Fruit fly (Drosophila melanogaster) whole organism, embryonic: Measurements from ENCODE around the gene CG43693.
A peak's percentile ranks its signal among the peaks of the same experiment; 100 is the strongest.

Experiments
- ATbp ChIP-seq: fragments of 200-800 bp; sonication (Bioruptor generic); optimal IDR thresholded peaks from 2 replicates; lab custom pipeline; 2017; ENCODE audit warnings: missing biosample characterization, mild to moderate bottlenecking, missing genetic modification characterization, missing genetic modification reagents
- Bteb2 ChIP-seq: fragments of 200-800 bp; sonication (Bioruptor generic); optimal IDR thresholded peaks from 2 replicates; lab custom pipeline; 2016; ENCODE audit warnings: missing biosample characterization, missing genetic modification characterization
- CG10209 ChIP-seq: fragments of 200-800 bp; sonication (Bioruptor generic); optimal IDR thresholded peaks from 3 replicates; lab custom pipeline; 2017; ENCODE audit warnings: missing biosample characterization, mild to moderate bottlenecking, missing genetic modification characterization, missing genetic modification reagents
- CG10321 ChIP-seq: fragments of 200-800 bp; sonication (Bioruptor generic); IDR thresholded peaks from 2 replicates; pipeline ENCODE4 v1.3.6; 2022; ENCODE audit warnings: missing biosample characterization, missing genetic modification characterization
- CG12104 ChIP-seq: fragments of 200-800 bp; sonication (Bioruptor generic); optimal IDR thresholded peaks from 3 replicates; lab custom pipeline; 2016; ENCODE audit warnings: missing biosample characterization, missing genetic modification characterization
- CG1233 ChIP-seq: fragments of 200-800 bp; sonication (Bioruptor generic); optimal IDR thresholded peaks from 4 replicates; lab custom pipeline; 2018; ENCODE audit warnings: missing biosample characterization, mild to moderate bottlenecking, missing genetic modification characterization
- CG12769 ChIP-seq: fragments of 200-800 bp; sonication (Bioruptor generic); optimal IDR thresholded peaks from 2 replicates; lab custom pipeline; 2019; ENCODE audit warnings: missing biosample characterization, mild to moderate bottlenecking, missing genetic modification characterization, moderate library complexity
- CG13894 ChIP-seq: fragments of 200-800 bp; sonication (Bioruptor generic); optimal IDR thresholded peaks from 3 replicates; lab custom pipeline; 2018; ENCODE audit warnings: missing biosample characterization, mild to moderate bottlenecking, missing genetic modification characterization, moderate library complexity
- CG14965 ChIP-seq: fragments of 200-800 bp; sonication (Bioruptor generic); optimal IDR thresholded peaks from 2 replicates; lab custom pipeline; 2016; ENCODE audit warnings: missing biosample characterization, missing genetic modification characterization, borderline replicate concordance
- CG16815 ChIP-seq: fragments of 200-800 bp; sonication (Bioruptor generic); optimal IDR thresholded peaks from 3 replicates; lab custom pipeline; 2017; ENCODE audit warnings: missing biosample characterization, mild to moderate bottlenecking, missing genetic modification characterization
- CG2116 ChIP-seq: fragments of 200-800 bp; sonication (Bioruptor generic); optimal IDR thresholded peaks from 3 replicates; lab custom pipeline; 2018; ENCODE audit warnings: missing biosample characterization, mild to moderate bottlenecking, missing genetic modification characterization
- CG30403 ChIP-seq: fragments of 200-800 bp; sonication (Bioruptor generic); optimal IDR thresholded peaks from 3 replicates; lab custom pipeline; 2016; ENCODE audit warnings: missing biosample characterization, missing genetic modification characterization
- CG31224 ChIP-seq: fragments of 200-800 bp; sonication (Bioruptor generic); IDR thresholded peaks from 2 replicates; pipeline ENCODE4 v1.3.6; 2022; ENCODE audit warnings: missing biosample characterization, missing genetic modification characterization
- CG3407 ChIP-seq: fragments of 200-800 bp; sonication (Bioruptor generic); optimal IDR thresholded peaks from 2 replicates; lab custom pipeline; 2018; ENCODE audit warnings: missing biosample characterization, mild to moderate bottlenecking, missing genetic modification characterization
- CG5180 ChIP-seq: fragments of 200-800 bp; sonication (Bioruptor generic); optimal IDR thresholded peaks from 3 replicates; lab custom pipeline; 2017; ENCODE audit warnings: missing biosample characterization, missing genetic modification characterization, mild to moderate bottlenecking, moderate library complexity, missing genetic modification reagents
- CG6254 ChIP-seq: fragments of 200-800 bp; sonication (Bioruptor generic); optimal IDR thresholded peaks from 3 replicates; lab custom pipeline; 2017; ENCODE audit warnings: mild to moderate bottlenecking, missing biosample characterization, missing genetic modification reagents, missing genetic modification characterization
- CG7786 ChIP-seq: fragments of 200-800 bp; sonication (Bioruptor generic); optimal IDR thresholded peaks from 2 replicates; lab custom pipeline; 2016; ENCODE audit warnings: missing biosample characterization, missing genetic modification characterization
- CG8290 ChIP-seq, 3 experiments: fragments of 200-800 bp; sonication (Bioruptor generic); optimal IDR thresholded peaks; 2 replicates each; lab custom pipeline; 2016 to 2019; ENCODE audit warnings: missing biosample characterization in 3 of 3, missing genetic modification characterization in 3 of 3, mild to moderate bottlenecking in 2 of 3, moderate library complexity in 1 of 3
- CG8944 ChIP-seq: fragments of 200-800 bp; sonication (Bioruptor generic); optimal IDR thresholded peaks from 3 replicates; lab custom pipeline; 2016; ENCODE audit warnings: missing biosample characterization, missing genetic modification characterization
- CG9876 ChIP-seq: fragments of 200-800 bp; sonication (Bioruptor generic); optimal IDR thresholded peaks from 2 replicates; lab custom pipeline; 2016; ENCODE audit warnings: missing biosample characterization, missing genetic modification characterization
- Dek ChIP-seq: fragments of 200-800 bp; sonication (Bioruptor generic); optimal IDR thresholded peaks from 3 replicates; lab custom pipeline; 2019; ENCODE audit warnings: missing biosample characterization, mild to moderate bottlenecking, missing genetic modification characterization, moderate library complexity
- Dip2 ChIP-seq: fragments of 200-800 bp; sonication (Bioruptor generic); IDR thresholded peaks from 2 replicates; pipeline ENCODE4 v1.3.6; 2022; ENCODE audit warnings: missing biosample characterization, missing genetic modification characterization
- Hsf ChIP-seq: fragments of 200-800 bp; sonication (Bioruptor generic); optimal IDR thresholded peaks from 3 replicates; lab custom pipeline; 2016; ENCODE audit warnings: missing biosample characterization, missing genetic modification characterization
- Mad ChIP-seq: fragments of 200-800 bp; sonication (Bioruptor generic); optimal IDR thresholded peaks from 2 replicates; lab custom pipeline; 2016; ENCODE audit warnings: missing biosample characterization, missing genetic modification characterization
- Mrtf ChIP-seq: fragments of 200-800 bp; sonication (Bioruptor generic); IDR thresholded peaks from 3 replicates; pipeline ENCODE4 v1.3.6; 2022; ENCODE audit warnings: missing biosample characterization, missing genetic modification characterization
- PHDP ChIP-seq: fragments of 200-800 bp; sonication (Bioruptor generic); optimal IDR thresholded peaks from 3 replicates; lab custom pipeline; 2018; ENCODE audit warnings: missing biosample characterization, mild to moderate bottlenecking, missing genetic modification characterization, moderate library complexity
- Ssrp ChIP-seq: fragments of 200-800 bp; sonication (Bioruptor generic); optimal IDR thresholded peaks from 2 replicates; lab custom pipeline; 2018; ENCODE audit warnings: missing biosample characterization, mild to moderate bottlenecking, missing genetic modification characterization, moderate library complexity
- Stat92E ChIP-seq, 3 experiments: fragments of >200 bp in 2 of 3; fragments of 200-800 bp in 1 of 3; sonication (Bioruptor generic) in 1 of 3; optimal IDR thresholded peaks; 2 replicates each; lab custom pipeline; 2017 to 2019; ENCODE audit warnings: missing biosample characterization in 3 of 3, missing genetic modification characterization in 3 of 3, mild to moderate bottlenecking in 1 of 3, moderate library complexity in 1 of 3
- Taf1 ChIP-seq: fragments of 200-800 bp; sonication (Bioruptor generic); IDR thresholded peaks from 2 replicates; pipeline ENCODE4 v1.3.6; 2022; ENCODE audit warnings: missing biosample characterization, missing genetic modification characterization
- ab ChIP-seq: fragments of 200-800 bp; sonication (Bioruptor generic); optimal IDR thresholded peaks from 2 replicates; lab custom pipeline; 2016; ENCODE audit warnings: missing biosample characterization, missing genetic modification characterization
- btn ChIP-seq: fragments of 200-800 bp; sonication (Bioruptor generic); optimal IDR thresholded peaks from 2 replicates; lab custom pipeline; 2016; ENCODE audit warnings: missing biosample characterization, missing genetic modification characterization
- chif ChIP-seq, 2 experiments: fragments of 200-800 bp; sonication (Bioruptor generic); optimal IDR thresholded peaks; 3 replicates each; lab custom pipeline; 2016; ENCODE audit warnings: missing biosample characterization in 2 of 2, missing genetic modification characterization in 2 of 2
- dati ChIP-seq: fragments of 200-800 bp; sonication (Bioruptor generic); IDR thresholded peaks from 2 replicates; pipeline ENCODE4 v1.3.6; 2022; ENCODE audit warnings: missing biosample characterization, missing genetic modification characterization
- dysf ChIP-seq: fragments of 200-800 bp; sonication (Bioruptor generic); IDR thresholded peaks from 3 replicates; pipeline ENCODE4 v1.3.6; 2022; ENCODE audit warnings: missing biosample characterization, missing genetic modification characterization
- eve ChIP-seq, 2 experiments: fragments of >200 bp; optimal IDR thresholded peaks; 2 replicates each; lab custom pipeline; 2017; ENCODE audit warnings: missing biosample characterization in 2 of 2, missing genetic modification characterization in 2 of 2
- ewg ChIP-seq: fragments of 200-800 bp; sonication (Bioruptor generic); optimal IDR thresholded peaks from 3 replicates; lab custom pipeline; 2017; ENCODE audit warnings: mild to moderate bottlenecking, missing biosample characterization, missing genetic modification reagents, missing genetic modification characterization
- grn ChIP-seq: fragments of 200-800 bp; sonication (Bioruptor generic); optimal IDR thresholded peaks from 3 replicates; lab custom pipeline; 2017; ENCODE audit warnings: missing biosample characterization, missing genetic modification characterization
- gt ChIP-seq: fragments of 200-800 bp; sonication (Bioruptor generic); IDR thresholded peaks from 2 replicates; pipeline ENCODE4 v1.3.6; 2022; ENCODE audit warnings: missing biosample characterization, missing genetic modification characterization
- knrl ChIP-seq: fragments of 200-800 bp; sonication (Bioruptor generic); IDR thresholded peaks from 3 replicates; pipeline ENCODE4 v1.3.6; 2022; ENCODE audit warnings: missing biosample characterization, missing genetic modification characterization; ENCODE audit not compliant: partially characterized antibody
- maf-S ChIP-seq: fragments of 200-800 bp; sonication (Bioruptor generic); optimal IDR thresholded peaks from 2 replicates; lab custom pipeline; 2016; ENCODE audit warnings: missing biosample characterization, missing genetic modification characterization
- nerfin-2 ChIP-seq: fragments of 200-800 bp; sonication (Bioruptor generic); IDR thresholded peaks from 2 replicates; pipeline ENCODE4 v1.3.6; 2022; ENCODE audit warnings: missing biosample characterization, missing genetic modification characterization; ENCODE audit not compliant: partially characterized antibody
- otp ChIP-seq: fragments of 200-800 bp; sonication (Bioruptor generic); IDR thresholded peaks from 3 replicates; pipeline ENCODE4, ENCODE4 v1.3.6; 2022; ENCODE audit warnings: missing biosample characterization, missing genetic modification characterization
- rib ChIP-seq: fragments of 200-800 bp; sonication (Bioruptor generic); IDR thresholded peaks from 2 replicates; pipeline ENCODE4 v1.3.6; 2022; ENCODE audit warnings: missing biosample characterization, missing genetic modification characterization
- row ChIP-seq: fragments of 200-800 bp; sonication (Bioruptor generic); IDR thresholded peaks from 3 replicates; pipeline ENCODE4 v1.3.6; 2022; ENCODE audit warnings: missing biosample characterization, missing genetic modification characterization
- sima ChIP-seq: fragments of 200-800 bp; sonication (Bioruptor generic); optimal IDR thresholded peaks from 2 replicates; lab custom pipeline; 2016; ENCODE audit warnings: missing biosample characterization, missing genetic modification characterization
- sisA ChIP-seq: fragments of 200-800 bp; sonication (Bioruptor generic); IDR thresholded peaks from 2 replicates; pipeline ENCODE4 v1.3.6; 2022; ENCODE audit warnings: missing biosample characterization, missing genetic modification characterization
- slp2 ChIP-seq: fragments of 200-800 bp; sonication (Bioruptor generic); optimal IDR thresholded peaks from 2 replicates; lab custom pipeline; 2016; ENCODE audit warnings: missing biosample characterization, missing genetic modification characterization
- stwl ChIP-seq: fragments of 200-800 bp; sonication (Bioruptor generic); optimal IDR thresholded peaks from 3 replicates; lab custom pipeline; 2018; ENCODE audit warnings: missing biosample characterization, mild to moderate bottlenecking, missing genetic modification characterization, moderate library complexity
- tio ChIP-seq: fragments of 200-800 bp; sonication (Bioruptor generic); optimal IDR thresholded peaks from 2 replicates; lab custom pipeline; 2017; ENCODE audit warnings: missing biosample characterization, missing genetic modification characterization, inconsistent platforms
- trem ChIP-seq: fragments of 200-800 bp; optimal IDR thresholded peaks from 3 replicates; lab custom pipeline; 2019; ENCODE audit warnings: missing biosample characterization, mild to moderate bottlenecking, missing genetic modification characterization, moderate library complexity

Gene CG43693

DNA sequence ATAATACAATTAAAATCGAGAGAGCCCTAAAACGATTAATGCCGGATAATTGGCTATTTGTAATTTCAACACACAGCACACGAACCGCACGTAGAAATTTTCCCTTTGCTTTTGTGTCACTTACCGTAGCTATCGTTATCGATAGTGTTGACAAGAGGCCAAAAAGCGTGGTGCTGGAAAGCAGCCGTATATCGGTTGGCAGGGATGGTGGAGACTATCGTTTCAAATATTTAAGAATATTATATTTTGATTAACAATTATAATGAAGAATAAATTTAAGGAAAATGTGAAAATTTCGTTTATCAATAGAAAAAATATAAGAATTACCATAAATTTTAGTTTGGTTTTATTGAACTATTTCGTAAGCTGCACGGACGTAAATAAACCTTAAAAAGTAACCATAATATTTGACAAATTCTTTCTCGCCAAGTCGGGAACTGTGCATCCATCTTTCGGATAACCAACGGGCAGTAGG lies 41.9 kb upstream of the CG43693 start, which contains the start of gene JIL-1 (continued):
- TF ChIP-seq Taf1 (GFP tag; lab: Robert Waterston, UW) (peak; percentile 45; the same call in 1 of the 2 replicates), CG14965 (GFP tag; lab: Kevin White, UChicago) (no peak), dati (GFP tag; lab: Robert Waterston, UW) (peak; percentile 47; the same call in 1 of the 2 replicates), Bteb2 (peak; percentile 18), CG10321 (GFP tag; lab: Robert Waterston, UW) (no peak), row (GFP tag; lab: Robert Waterston, UW) (peak; percentile 93), Hsf (GFP tag; lab: Kevin White, UChicago) (peak; percentile 50), Dip2 (GFP tag; lab: Robert Waterston, UW) (no peak), CG1233 (peak; percentile 56), ATbp (GFP tag; lab: Kevin White, UChicago) (no peak), CG2116 (peak; percentile 58), CG10209 (GFP tag; lab: Kevin White, UChicago) (peak; percentile 59), slp2 (GFP tag; lab: Kevin White, UChicago) (peak; percentile 24), Mrtf (peak; percentile 55; the same call in 1 of the 3 replicates), eve (GFP tag; optimal IDR thresholded peaks at IDR 0.05; lab: Kevin White, UChicago) (peak in 1 of 2 experiments; percentile 46), nerfin-2 (GFP tag; lab: Robert Waterston, UW) (peak; percentile 80), dysf (peak; percentile 75), chif (GFP tag; optimal IDR thresholded peaks at IDR 0.05; lab: Kevin White, UChicago) (peak; percentile 2 to 20), gt (no peak), CG5180 (GFP tag; lab: Kevin White, UChicago) (no peak), PHDP (tag; lab: Kevin White, UChicago) (peak; percentile 43), maf-S (no peak), sisA (peak; percentile 79), stwl (peak; percentile 66), CG3407 (GFP tag; lab: Kevin White, UChicago) (peak; percentile 46), ab (GFP tag; lab: Kevin White, UChicago) (no peak), Stat92E (GFP tag; optimal IDR thresholded peaks at IDR 0.05; lab: Kevin White, UChicago) (peak in 1 of 3 experiments; percentile 43), CG8944 (GFP tag; lab: Kevin White, UChicago) (peak; percentile 12), Ssrp (peak; percentile 38), Mad (GFP tag; lab: Kevin White, UChicago) (peak; percentile 63), CG9876 (no peak), knrl (GFP tag; lab: Robert Waterston, UW) (peak; percentile 87), CG16815 (GFP tag; lab: Kevin White, UChicago) (peak; percentile 57), CG12769 (peak; percentile 35), trem (tag; lab: Kevin White, UChicago) (peak; percentile 8), Dek (tag; lab: Kevin White, UChicago) (peak; percentile 65), sima (no peak), tio (GFP tag; lab: Kevin White, UChicago) (no peak), rib (GFP tag; lab: Robert Waterston, UW) (peak; percentile 50), CG12104 (GFP tag; lab: Kevin White, UChicago) (no peak), otp (0 out of 3 replicates have a peak, but pooled peaks have one; percentile 11), grn (GFP tag; lab: Kevin White, UChicago) (no peak), btn (GFP tag; lab: Kevin White, UChicago) (no peak), CG30403 (GFP tag; lab: Kevin White, UChicago) (peak; percentile 77), CG31224 (GFP tag; lab: Robert Waterston, UW) (peak; percentile 65), CG6254 (no peak), CG7786 (GFP tag; lab: Kevin White, UChicago) (peak; percentile 37), CG8290 (GFP tag; optimal IDR thresholded peaks at IDR 0.05; lab: Kevin White, UChicago) (peak; percentile 59), CG8290 (tag; optimal IDR thresholded peaks at IDR 0.05; lab: Kevin White, UChicago) (peak; percentile 9 to 74), ewg (GFP tag; lab: Kevin White, UChicago) (peak; percentile 6), CG13894 (peak; percentile 31)
